Fruit fly (Drosophila melanogaster): ENCODE results near the gene Uros1.

dm6 chrX:8859517-8859916, 40.5 kb downstream of the Uros1 start:
- TF ChIP-seq usp (GFP tag; optimal IDR thresholded peaks at IDR 0.05), result no peak
- no peak for TF ChIP-seq CG8478 (optimal IDR thresholded peaks at IDR 0.05)
- no peak for TF ChIP-seq psq (optimal IDR thresholded peaks at IDR 0.05)
